Worm (Caenorhabditis elegans) whole organism, L4/young adult: ENCODE measurements around the gene C04E6.5.

Source experiments
- W03F9.2 ChIP-seq: fragments of 150-350 bp; optimal IDR thresholded peaks from 2 replicates; lab custom pipeline; 2014; ENCODE audit warnings: missing biosample characterization, missing genetic modification characterization
- him-1 ChIP-seq: sonication (generic microtip); optimal IDR thresholded peaks from 2 replicates; lab custom pipeline; 2016; ENCODE audit warnings: missing genotype, missing genetic modification reagents, missing genetic modification characterization, missing compliant biosample characterization

- TF ChIP-seq him-1 (tag; lab: Kevin White, UChicago): no peak
- no peak for TF ChIP-seq W03F9.2 (tag; lab: Kevin White, UChicago)
Measured at ce11 chrV:5907090-5907489, 5.2 kb downstream of the C04E6.5 start, which contains the start of gene C04E6.4.
